Fruit fly (Drosophila melanogaster): ENCODE measurements around the gene prtp.

- TF ChIP-seq tj (GFP tag; optimal IDR thresholded peaks at IDR 0.05) (peak; percentile 98), ovo (GFP tag; optimal IDR thresholded peaks at IDR 0.05) (no peak), kay (GFP tag; ENCODE audit: borderline replicate concordance) (no peak), Crg-1 (GFP tag; optimal IDR thresholded peaks at IDR 0.05) (peak; percentile 1), bab1 (GFP tag; optimal IDR thresholded peaks at IDR 0.05) (no peak), CG11617 (GFP tag; optimal IDR thresholded peaks at IDR 0.05) (no peak)
Measured at dm6 chrX:11679461-11679860, 37.1 kb upstream of the prtp start.
